Fruit fly (Drosophila melanogaster) Kc167 (cell line): ENCODE results near the gene CG5639.

Experiments
- Myc ChIP-seq: fragments of >200 bp; optimal IDR thresholded peaks from 2 replicates; lab custom pipeline; 2017; ENCODE audit warnings: missing external identifiers
- psq ChIP-seq: fragments of >200 bp; optimal IDR thresholded peaks from 2 replicates; lab custom pipeline; 2017; ENCODE audit warnings: missing external identifiers

dm6 chr3R:27580274-27581011 lies 15.5 kb downstream of the CG5639 start:
- TF ChIP-seq Myc (lab: Kevin White, UChicago) (no peak), psq (no peak)
